Fruit fly (Drosophila melanogaster): ENCODE measurements around the gene schuy.

The schuy gene

DNA sequence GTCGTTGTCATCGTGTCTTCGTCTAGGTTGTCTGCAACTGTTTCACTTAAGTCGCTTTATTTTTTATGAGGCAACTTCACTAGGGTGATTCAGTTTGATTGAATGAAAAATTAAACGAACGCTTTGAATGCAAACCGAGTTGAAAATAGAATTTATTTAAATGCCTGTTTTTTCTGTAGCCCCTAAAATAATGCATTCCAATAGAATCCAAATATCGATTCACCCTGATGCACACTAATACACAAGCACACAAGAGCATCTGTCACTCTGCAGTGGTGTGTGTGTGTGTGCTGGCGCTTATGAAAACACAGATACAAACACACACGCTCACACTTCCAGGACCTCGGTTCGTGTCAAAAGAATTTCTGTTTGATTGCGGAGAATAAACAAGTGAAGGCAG, 24.1 kb upstream of the schuy start (continued):
- TF ChIP-seq sisA (GFP tag; IDR thresholded peaks at IDR 0.05), result no peak
- TF ChIP-seq lbe (GFP tag; optimal IDR thresholded peaks at IDR 0.05), result no peak
- TF ChIP-seq Deaf1 (tag; optimal IDR thresholded peaks at IDR 0.05), result no peak
- peak; percentile 33 for TF ChIP-seq CG17359 (tag; optimal IDR thresholded peaks at IDR 0.05)
- TF ChIP-seq CG15073 (GFP tag; optimal IDR thresholded peaks at IDR 0.05), result no peak
- TF ChIP-seq Side (GFP tag; optimal IDR thresholded peaks at IDR 0.05), result no peak
- TF ChIP-seq ase (GFP tag; IDR thresholded peaks at IDR 0.05), result no peak
- TF ChIP-seq Xrp1 (GFP tag; IDR thresholded peaks at IDR 0.05), result no peak
- TF ChIP-seq CG3281 (GFP tag; optimal IDR thresholded peaks at IDR 0.05), result no peak
- TF ChIP-seq slp2 (GFP tag; optimal IDR thresholded peaks at IDR 0.05), result no peak
- no peak for TF ChIP-seq Hr78 (GFP tag; optimal IDR thresholded peaks at IDR 0.05)
- no peak for TF ChIP-seq CG31365 (tag; optimal IDR thresholded peaks at IDR 0.05)
- TF ChIP-seq CG12155 (GFP tag; optimal IDR thresholded peaks at IDR 0.05), result no peak
- TF ChIP-seq CG11695 (GFP tag; IDR thresholded peaks at IDR 0.05), result no peak
- TF ChIP-seq CG33557 (GFP tag; optimal IDR thresholded peaks at IDR 0.05), result no peak
- TF ChIP-seq CG17385 (GFP tag; optimal IDR thresholded peaks at IDR 0.05), result peak; percentile 21
- no peak for TF ChIP-seq zfh1 (GFP tag; IDR thresholded peaks at IDR 0.05)
- no peak for TF ChIP-seq oc (tag; optimal IDR thresholded peaks at IDR 0.05)
- TF ChIP-seq CG12769 (tag; optimal IDR thresholded peaks at IDR 0.05), result peak; percentile 45
- TF ChIP-seq CG2678 (tag; optimal IDR thresholded peaks at IDR 0.05), result peak; percentile 57
- TF ChIP-seq CG10274 (GFP tag; optimal IDR thresholded peaks at IDR 0.05), result no peak
- no peak for TF ChIP-seq CG18011 (GFP tag; optimal IDR thresholded peaks at IDR 0.05)
- TF ChIP-seq stwl (tag; optimal IDR thresholded peaks at IDR 0.05), result no peak
- TF ChIP-seq tap (tag; optimal IDR thresholded peaks at IDR 0.05), result no peak
- no peak for TF ChIP-seq Rx (GFP tag; IDR thresholded peaks at IDR 0.05)
- TF ChIP-seq CG13624 (GFP tag; optimal IDR thresholded peaks at IDR 0.05), result no peak
- TF ChIP-seq Elba2 (GFP tag; optimal IDR thresholded peaks at IDR 0.05), result no peak
- TF ChIP-seq BtbVII (GFP tag; optimal IDR thresholded peaks at IDR 0.05), result no peak
- no peak for TF ChIP-seq ATbp (GFP tag; optimal IDR thresholded peaks at IDR 0.05)
- TF ChIP-seq lmd (GFP tag; IDR thresholded peaks at IDR 0.05), result no peak
- TF ChIP-seq Gug (GFP tag; IDR thresholded peaks at IDR 0.05), result no peak
- no peak for TF ChIP-seq MTF-1 (GFP tag; optimal IDR thresholded peaks at IDR 0.05; ENCODE audit: borderline replicate concordance)
- peak; percentile 18 for TF ChIP-seq CG12659 (GFP tag; optimal IDR thresholded peaks at IDR 0.05)
- TF ChIP-seq ken (GFP tag; IDR thresholded peaks at IDR 0.05), result no peak
- TF ChIP-seq CG6654 (GFP tag; optimal IDR thresholded peaks at IDR 0.05), result no peak
- TF ChIP-seq insv (GFP tag; optimal IDR thresholded peaks at IDR 0.05), result no peak
- no peak for TF ChIP-seq CG32532 (GFP tag; IDR thresholded peaks at IDR 0.05)
- TF ChIP-seq CG11504 (tag; optimal IDR thresholded peaks at IDR 0.05), result peak; percentile 50
- TF ChIP-seq fd64A (GFP tag; optimal IDR thresholded peaks at IDR 0.05), result no peak
- TF ChIP-seq chm (GFP tag; IDR thresholded peaks at IDR 0.05), result no peak
- no peak for TF ChIP-seq CG2116 (GFP tag; optimal IDR thresholded peaks at IDR 0.05)
- TF ChIP-seq cwo (GFP tag; optimal IDR thresholded peaks at IDR 0.05), result peak; percentile 36
- no peak for TF ChIP-seq CG8359 (GFP tag; optimal IDR thresholded peaks at IDR 0.05; ENCODE audit: borderline replicate concordance)
- no peak for TF ChIP-seq p53 (GFP tag; optimal IDR thresholded peaks at IDR 0.05)
- TF ChIP-seq unpg (GFP tag; optimal IDR thresholded peaks at IDR 0.05), result peak; percentile 44
- no peak for TF ChIP-seq CG4730 (GFP tag; IDR thresholded peaks at IDR 0.05)
- TF ChIP-seq hkb (optimal IDR thresholded peaks at IDR 0.05), result no peak
- TF ChIP-seq hkb (GFP tag; IDR thresholded peaks at IDR 0.05), result peak; percentile 27; the same call in 1 of the 2 replicates
- no peak for TF ChIP-seq tx (GFP tag; optimal IDR thresholded peaks at IDR 0.05)
- no peak for TF ChIP-seq al (GFP tag; IDR thresholded peaks at IDR 0.05)
- TF ChIP-seq zen2 (GFP tag; IDR thresholded peaks at IDR 0.05; ENCODE audit: partially characterized antibody), result no peak
- TF ChIP-seq wdn (GFP tag; IDR thresholded peaks at IDR 0.05), result no peak

Measured in whole organism, embryonic.